Worm (Caenorhabditis elegans) whole organism, L4/young adult: ENCODE data around the gene dex-1.

ENCODE experiments used
- W03F9.2 ChIP-seq: fragments of 150-350 bp; optimal IDR thresholded peaks from 2 replicates; lab custom pipeline; 2014; ENCODE audit warnings: missing biosample characterization, missing genetic modification characterization
- dao-5 ChIP-seq: sonication (generic microtip); optimal IDR thresholded peaks from 2 replicates; lab custom pipeline; 2016; ENCODE audit warnings: missing genotype, missing genetic modification characterization, moderate library complexity, missing compliant biosample characterization
- him-1 ChIP-seq: sonication (generic microtip); optimal IDR thresholded peaks from 2 replicates; lab custom pipeline; 2016; ENCODE audit warnings: missing genotype, missing genetic modification reagents, missing genetic modification characterization, missing compliant biosample characterization

ce11 chrIII:5546730-5547129 lies 20.8 kb downstream of the dex-1 start, which contains the start of gene F09F7.5:
- TF ChIP-seq him-1 (tag; lab: Kevin White, UChicago) (no peak), W03F9.2 (tag; lab: Kevin White, UChicago) (no peak), dao-5 (no peak)
